Worm (Caenorhabditis elegans) whole organism, L4 larva: ENCODE results near the gene F52E4.5.

Experiments used
- F37D6.2 ChIP-seq: sonication (generic microtip); optimal IDR thresholded peaks from 2 replicates; lab custom pipeline; 2016; ENCODE audit warnings: mild to moderate bottlenecking, missing genetic modification characterization, missing compliant biosample characterization
- F44E2.7 ChIP-seq: fragments of 200-800 bp; sonication (Bioruptor generic); IDR thresholded peaks from 2 replicates; pipeline ENCODE4 v2.1.2; 2022; ENCODE audit warnings: missing genetic modification characterization, missing compliant biosample characterization
- T20F7.1 ChIP-seq: fragments of 200-800 bp; sonication (Bioruptor generic); optimal IDR thresholded peaks from 2 replicates; lab custom pipeline; 2018; ENCODE audit warnings: mild to moderate bottlenecking, missing genetic modification characterization, missing compliant biosample characterization
- T26A8.4 ChIP-seq: fragments of 200-800 bp; sonication (Bioruptor generic); IDR thresholded peaks from 2 replicates; pipeline ENCODE4 v1.3.6; 2022; ENCODE audit warnings: missing genetic modification characterization, missing compliant biosample characterization
- ZK546.5 ChIP-seq, 2 experiments: sonication (generic microtip); optimal IDR thresholded peaks; 2 replicates each; lab custom pipeline; 2017; ENCODE audit warnings: missing biosample characterization in 2 of 2, missing genetic modification characterization in 2 of 2
- aha-1 ChIP-seq: fragments of 150-350 bp; peaks from one replicate; lab custom pipeline; 2014; ENCODE audit warnings: missing biosample characterization, missing genetic modification characterization
- aly-2 ChIP-seq: sonication (generic microtip); optimal IDR thresholded peaks from 2 replicates; lab custom pipeline; 2018; ENCODE audit warnings: missing biosample characterization, missing genetic modification characterization
- attf-4 ChIP-seq: sonication (generic microtip); optimal IDR thresholded peaks from 3 replicates; lab custom pipeline; 2017; ENCODE audit warnings: missing biosample characterization, missing genetic modification characterization
- ceh-20 ChIP-seq: fragments of 200-800 bp; sonication (Bioruptor generic); IDR thresholded peaks from 2 replicates; pipeline ENCODE4 v1.3.6; 2022; ENCODE audit warnings: missing genetic modification reagents, missing genetic modification characterization, missing compliant biosample characterization
- ceh-44 ChIP-seq: fragments of 200-800 bp; sonication (Bioruptor generic); IDR thresholded peaks from 2 replicates; pipeline ENCODE4 v1.3.6; 2022; ENCODE audit warnings: missing genetic modification reagents, missing genetic modification characterization, missing compliant biosample characterization
- ceh-82 ChIP-seq: sonication (generic microtip); optimal IDR thresholded peaks from 2 replicates; lab custom pipeline; 2017; ENCODE audit warnings: missing biosample characterization, missing genetic modification characterization
- ces-1 ChIP-seq: fragments of 150-350 bp; sonication (generic microtip); optimal IDR thresholded peaks from 4 replicates; lab custom pipeline; 2014; ENCODE audit warnings: missing biosample characterization, missing genetic modification reagents, missing genetic modification characterization
- cey-2 ChIP-seq: sonication (generic microtip); optimal IDR thresholded peaks from 3 replicates; lab custom pipeline; 2017; ENCODE audit warnings: missing genetic modification characterization, mild to moderate bottlenecking, missing compliant biosample characterization, antibody characterized with exemption, borderline replicate concordance; ENCODE audit not compliant: insufficient read depth
- daf-16 ChIP-seq, 3 experiments: sonication (generic microtip); optimal IDR thresholded peaks; 2 replicates each; lab custom pipeline; 2016 to 2017; ENCODE audit warnings: missing genetic modification characterization in 3 of 3, missing genetic modification reagents in 3 of 3, mild to moderate bottlenecking in 2 of 3, missing compliant biosample characterization in 2 of 3, missing biosample characterization in 1 of 3, moderate library complexity in 1 of 3
- daf-8 ChIP-seq: fragments of 200-800 bp; sonication (Bioruptor generic); IDR thresholded peaks from 2 replicates; pipeline ENCODE4 v1.3.6; 2022; ENCODE audit warnings: missing genetic modification characterization, missing compliant biosample characterization
- dmd-6 ChIP-seq: fragments of 200-800 bp; sonication (Bioruptor generic); IDR thresholded peaks from 2 replicates; pipeline ENCODE4 v1.3.6; 2022; ENCODE audit warnings: missing genetic modification reagents, missing genetic modification characterization, missing compliant biosample characterization
- dmd-8 ChIP-seq: fragments of 200-800 bp; sonication (Bioruptor generic); IDR thresholded peaks from 2 replicates; pipeline ENCODE4 v1.3.6; 2022; ENCODE audit warnings: missing genetic modification characterization, missing compliant biosample characterization
- duxl-1 ChIP-seq: sonication (generic microtip); optimal IDR thresholded peaks from 2 replicates; lab custom pipeline; 2016; ENCODE audit warnings: mild to moderate bottlenecking, missing genetic modification characterization, moderate library complexity, missing compliant biosample characterization; ENCODE audit not compliant: poor library complexity
- dve-1 ChIP-seq: sonication (generic microtip); optimal IDR thresholded peaks from 2 replicates; lab custom pipeline; 2017; ENCODE audit warnings: antibody characterized with exemption, mild to moderate bottlenecking, missing genetic modification characterization, missing compliant biosample characterization; ENCODE audit not compliant: insufficient read depth
- fkh-10 ChIP-seq: fragments of 150-350 bp; optimal IDR thresholded peaks from 2 replicates; lab custom pipeline; 2014; ENCODE audit warnings: missing biosample characterization, missing genetic modification reagents, missing genetic modification characterization
- hif-1 ChIP-seq, 2 experiments: sonication (generic microtip); optimal IDR thresholded peaks; 2 replicates each; lab custom pipeline; 2016 to 2017; ENCODE audit warnings: missing compliant biosample characterization in 2 of 2, missing genetic modification characterization in 2 of 2, missing genetic modification reagents in 2 of 2, missing genotype in 2 of 2, mild to moderate bottlenecking in 1 of 2
- hlh-30 ChIP-seq: sonication (generic microtip); optimal IDR thresholded peaks from 2 replicates; lab custom pipeline; 2017; ENCODE audit warnings: antibody characterized with exemption, mild to moderate bottlenecking, missing genetic modification characterization, missing compliant biosample characterization; ENCODE audit not compliant: insufficient read depth
- lim-7 ChIP-seq: fragments of 200-800 bp; sonication (Bioruptor generic); IDR thresholded peaks from 2 replicates; pipeline ENCODE4 v1.3.6; 2022; ENCODE audit warnings: missing genetic modification characterization, missing compliant biosample characterization
- lin-1 ChIP-seq: fragments of 200-800 bp; sonication (Bioruptor generic); IDR thresholded peaks from 2 replicates; pipeline ENCODE4 v1.3.6; 2022; ENCODE audit warnings: missing genetic modification reagents, missing genetic modification characterization, missing compliant biosample characterization
- lin-13 ChIP-seq: fragments of 150-350 bp; optimal IDR thresholded peaks from 2 replicates; lab custom pipeline; 2014; ENCODE audit warnings: missing biosample characterization, missing genetic modification reagents, missing genetic modification characterization
- lin-29 ChIP-seq: fragments of 200-800 bp; sonication (Bioruptor generic); IDR thresholded peaks from 2 replicates; pipeline ENCODE4 v1.3.6; 2022; ENCODE audit warnings: missing genetic modification reagents, missing genetic modification characterization, missing compliant biosample characterization
- lin-38 ChIP-seq: fragments of 200-800 bp; sonication (Bioruptor generic); IDR thresholded peaks from 2 replicates; pipeline ENCODE4 v1.3.6; 2022; ENCODE audit warnings: missing genetic modification reagents, missing genetic modification characterization, missing compliant biosample characterization
- lin-39 ChIP-seq: fragments of 150-350 bp; optimal IDR thresholded peaks from 2 replicates; lab custom pipeline; 2014; ENCODE audit warnings: missing biosample characterization, missing genetic modification reagents, missing genetic modification characterization
- lir-3 ChIP-seq: sonication (generic microtip); optimal IDR thresholded peaks from 2 replicates; lab custom pipeline; 2016; ENCODE audit warnings: mild to moderate bottlenecking, missing genetic modification characterization, missing compliant biosample characterization
- lsy-2 ChIP-seq, 2 experiments: fragments of 150-350 bp in 1 of 2; sonication (generic microtip) in 1 of 2; optimal IDR thresholded peaks; 2 replicates each; lab custom pipeline; 2014 to 2017; ENCODE audit warnings: missing biosample characterization in 2 of 2, missing genetic modification characterization in 2 of 2
- mdt-29 ChIP-seq: fragments of 200-800 bp; sonication (Bioruptor generic); IDR thresholded peaks from 2 replicates; pipeline ENCODE4 v1.3.6; 2022; ENCODE audit warnings: missing genetic modification reagents, missing genetic modification characterization, missing compliant biosample characterization
- mep-1 ChIP-seq: fragments of 150-350 bp; sonication (generic microtip); optimal IDR thresholded peaks from 3 replicates; lab custom pipeline; 2014; ENCODE audit warnings: missing biosample characterization, missing genetic modification characterization
- mes-2 ChIP-seq: sonication (generic microtip); optimal IDR thresholded peaks from 2 replicates; lab custom pipeline; 2016; ENCODE audit warnings: missing genotype, mild to moderate bottlenecking, missing genetic modification characterization, missing compliant biosample characterization; ENCODE audit not compliant: poor library complexity, severe bottlenecking
- nhr-10 ChIP-seq: fragments of 150-350 bp; optimal IDR thresholded peaks from 2 replicates; lab custom pipeline; 2014; ENCODE audit warnings: missing biosample characterization, missing genetic modification characterization
- nhr-111 ChIP-seq: fragments of 200-800 bp; sonication (Bioruptor generic); optimal IDR thresholded peaks from 2 replicates; lab custom pipeline; 2018; ENCODE audit warnings: mild to moderate bottlenecking, missing genetic modification characterization, missing compliant biosample characterization
- nhr-25 ChIP-seq: sonication (generic microtip); optimal IDR thresholded peaks from 2 replicates; lab custom pipeline; 2017; ENCODE audit warnings: missing genetic modification characterization, mild to moderate bottlenecking, missing compliant biosample characterization, antibody characterized with exemption, moderate library complexity, borderline replicate concordance; ENCODE audit not compliant: insufficient read depth
- nhr-6 ChIP-seq: fragments of 150-350 bp; optimal IDR thresholded peaks from 2 replicates; lab custom pipeline; 2014; ENCODE audit warnings: missing biosample characterization, missing genetic modification characterization
- pha-4 ChIP-seq, 2 experiments: fragments of 150-350 bp in 1 of 2; fragments of 200-800 bp in 1 of 2; sonication (Bioruptor generic) in 1 of 2; IDR thresholded peaks in 1 of 2; optimal IDR thresholded peaks in 1 of 2; 2 replicates each; pipeline versions ENCODE4 v1.3.6 to Lab custom; 2014 to 2022; ENCODE audit warnings: missing genetic modification characterization in 2 of 2, missing genetic modification reagents in 2 of 2, missing biosample characterization in 1 of 2, missing compliant biosample characterization in 1 of 2
- php-3 ChIP-seq: fragments of 200-800 bp; sonication (Bioruptor generic); IDR thresholded peaks from 2 replicates; pipeline ENCODE4 v1.3.6; 2022; ENCODE audit warnings: missing genetic modification reagents, missing genetic modification characterization, missing compliant biosample characterization
- rbr-2 ChIP-seq: sonication (generic microtip); optimal IDR thresholded peaks from 2 replicates; lab custom pipeline; 2016; ENCODE audit warnings: missing genotype, missing genetic modification characterization, missing compliant biosample characterization
- set-16 ChIP-seq: fragments of 200-800 bp; sonication (Bioruptor generic); IDR thresholded peaks from 2 replicates; pipeline ENCODE4 v1.3.6; 2022; ENCODE audit warnings: missing genetic modification reagents, missing genetic modification characterization, missing compliant biosample characterization
- spr-1 ChIP-seq: sonication (generic microtip); optimal IDR thresholded peaks from 2 replicates; lab custom pipeline; 2016; ENCODE audit warnings: mild to moderate bottlenecking, missing genetic modification characterization, missing compliant biosample characterization
- tag-97 ChIP-seq: fragments of 200-800 bp; sonication (Bioruptor generic); IDR thresholded peaks from 2 replicates; pipeline ENCODE4 v1.3.6; 2022; ENCODE audit warnings: missing genetic modification characterization, missing compliant biosample characterization
- unc-130 ChIP-seq: sonication (generic microtip); optimal IDR thresholded peaks from 2 replicates; lab custom pipeline; 2016; ENCODE audit warnings: missing genetic modification reagents, missing genetic modification characterization, missing compliant biosample characterization
- unc-62 ChIP-seq, 3 experiments: fragments of 150-350 bp in 1 of 3; sonication (generic microtip); optimal IDR thresholded peaks in 2 of 3; peaks in 1 of 3; 1 replicate in 1 of 3; 2 replicates in 2 of 3; lab custom pipeline; 2014 to 2017; ENCODE audit warnings: missing biosample characterization in 3 of 3, missing genetic modification characterization in 3 of 3, missing genetic modification reagents in 3 of 3, missing genotype in 1 of 3
- zfp-2 ChIP-seq: sonication (generic microtip); optimal IDR thresholded peaks from 2 replicates; lab custom pipeline; 2016; ENCODE audit warnings: mild to moderate bottlenecking, missing genetic modification characterization, missing compliant biosample characterization
- zfp-3 ChIP-seq: fragments of 200-800 bp; sonication (Bioruptor generic); conservative IDR thresholded peaks from 2 replicates; pipeline ENCODE4 v1.3.6; 2022; ENCODE audit warnings: missing genetic modification reagents, missing genetic modification characterization, missing compliant biosample characterization
- zip-11 ChIP-seq: fragments of 200-800 bp; sonication (Bioruptor generic); IDR thresholded peaks from 2 replicates; pipeline ENCODE4 v1.3.6; 2022; ENCODE audit warnings: missing genetic modification characterization, missing compliant biosample characterization

F52E4.5 gene

DNA sequence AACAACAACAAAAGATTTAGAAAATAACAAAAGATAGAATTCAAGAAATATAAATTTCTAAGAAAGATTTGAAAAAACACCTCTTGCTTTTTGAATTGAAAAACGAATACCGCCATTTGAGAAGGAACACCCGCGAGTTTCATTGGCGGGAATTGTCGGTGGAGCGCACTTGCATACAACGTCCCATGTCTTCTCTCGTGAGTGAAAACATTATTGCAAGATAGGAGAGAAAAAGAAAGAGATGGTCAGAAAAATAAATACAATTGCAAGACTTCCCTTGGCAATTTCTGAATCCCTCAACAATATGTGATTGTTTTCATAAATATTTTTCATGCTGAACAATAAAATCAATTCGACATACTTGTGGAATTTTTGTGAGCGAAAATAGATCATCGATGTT lies 19.0 kb upstream of the F52E4.5 start, which contains the start of gene K10B3.5 (continued):
- TF ChIP-seq ceh-20 (GFP tag; lab: Robert Waterston, UW) (no peak), duxl-1 (tag; lab: Kevin White, UChicago) (peak; percentile 12), lin-29 (no peak), attf-4 (no peak), nhr-25 (tag; lab: Kevin White, UChicago) (peak; percentile 4), hif-1 (tag; optimal IDR thresholded peaks at IDR 0.05; lab: Kevin White, UChicago) (peak in 1 of 2 experiments; percentile 73), tag-97 (GFP tag; lab: Robert Waterston, UW) (no peak), pha-4 (GFP tag; IDR thresholded peaks at IDR 0.05; lab: Robert Waterston, UW) (no peak), pha-4 (tag; optimal IDR thresholded peaks at IDR 0.05; lab: Kevin White, UChicago) (peak; percentile 55), dmd-8 (GFP tag; lab: Robert Waterston, UW) (no peak), zfp-3 (no peak), lin-13 (GFP tag; lab: Kevin White, UChicago) (peak; percentile 67), aha-1 (tag; lab: Kevin White, UChicago) (peak; percentile 97), T20F7.1 (peak; percentile 52), F37D6.2 (tag; lab: Kevin White, UChicago) (peak; percentile 21), dmd-6 (0 out of 2 replicates have a peak, but pooled peaks have one; percentile 29), ZK546.5 (tag; optimal IDR thresholded peaks at IDR 0.05; lab: Kevin White, UChicago) (no peak), ceh-82 (no peak), daf-8 (GFP tag; lab: Robert Waterston, UW) (no peak), lir-3 (tag; lab: Kevin White, UChicago) (no peak), lin-38 (GFP tag; lab: Robert Waterston, UW) (peak; percentile 95), aly-2 (tag; lab: Kevin White, UChicago) (no peak), hlh-30 (tag; lab: Kevin White, UChicago) (peak; percentile 99), rbr-2 (tag; lab: Kevin White, UChicago) (peak; percentile 68), mdt-29 (GFP tag; lab: Robert Waterston, UW) (no peak), fkh-10 (GFP tag; lab: Kevin White, UChicago) (no peak)

DNA sequence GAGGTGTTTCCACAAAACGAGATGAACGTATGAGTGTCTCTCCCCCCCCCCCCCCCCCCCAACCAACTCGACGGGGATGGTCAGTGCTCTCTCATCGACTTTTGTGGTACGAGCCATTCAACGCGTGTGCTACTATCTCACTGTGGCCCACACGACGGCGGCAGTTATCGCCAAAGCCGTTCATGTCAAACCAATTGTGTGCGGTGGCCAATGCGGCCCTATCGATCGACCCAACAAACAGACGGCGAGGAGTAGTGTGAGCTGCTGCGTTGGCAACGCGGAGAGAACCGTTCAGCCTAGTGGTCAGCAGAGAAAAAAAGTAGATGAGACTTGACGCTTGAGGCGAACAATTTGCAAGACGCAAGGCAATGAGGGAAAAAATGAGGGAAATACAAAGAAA lies 15.7 kb upstream of the F52E4.5 start:
- TF ChIP-seq ces-1 (no peak), cey-2 (tag; lab: Kevin White, UChicago) (no peak), zfp-2 (no peak), lin-1 (GFP tag; lab: Robert Waterston, UW) (no peak), mep-1 (peak; percentile 42), mes-2 (tag; lab: Kevin White, UChicago) (peak; percentile 44), nhr-10 (tag; lab: Kevin White, UChicago) (no peak), nhr-111 (no peak), hlh-30 (tag; lab: Kevin White, UChicago) (peak; percentile 7), dve-1 (tag; lab: Kevin White, UChicago) (peak; percentile 35), lsy-2 (tag; optimal IDR thresholded peaks at IDR 0.05; lab: Kevin White, UChicago) (peak in 1 of 2 experiments; percentile 24), set-16 (GFP tag; lab: Robert Waterston, UW) (peak; percentile 50; the same call in 1 of the 2 replicates), F44E2.7 (GFP tag; lab: Robert Waterston, UW) (no peak), daf-8 (GFP tag; lab: Robert Waterston, UW) (no peak), daf-16 (GFP tag; optimal IDR thresholded peaks at IDR 0.05; lab: Kevin White, UChicago) (no peak), daf-16 (tag; optimal IDR thresholded peaks at IDR 0.05; lab: Kevin White, UChicago) (peak; percentile 5), php-3 (GFP tag; lab: Robert Waterston, UW) (0 out of 2 replicates have a peak, but pooled peaks have one; percentile 7), spr-1 (tag; lab: Kevin White, UChicago) (no peak), nhr-6 (tag; lab: Kevin White, UChicago) (peak; percentile 35), unc-62 (GFP tag; optimal IDR thresholded peaks at IDR 0.05 in 1 of 2; lab: Kevin White, UChicago) (no peak), unc-62 (tag; optimal IDR thresholded peaks at IDR 0.05; lab: Kevin White, UChicago) (no peak), unc-130 (GFP tag; lab: Kevin White, UChicago) (no peak), T26A8.4 (GFP tag; lab: Robert Waterston, UW) (peak; percentile 24; the same call in 1 of the 2 replicates), lin-39 (tag; lab: Kevin White, UChicago) (no peak), lim-7 (GFP tag; lab: Robert Waterston, UW) (0 out of 2 replicates have a peak, but pooled peaks have one; percentile 29), zip-11 (no peak), ceh-44 (GFP tag; lab: Robert Waterston, UW) (no peak)
